Fruit fly (Drosophila melanogaster) whole organism, embryonic: Measurements from ENCODE around the gene Ocrl.

Experiments used
- CG10209 ChIP-seq: fragments of 200-800 bp; sonication (Bioruptor generic); optimal IDR thresholded peaks from 3 replicates; lab custom pipeline; 2017; ENCODE audit warnings: missing biosample characterization, mild to moderate bottlenecking, missing genetic modification characterization, missing genetic modification reagents
- CG10543 ChIP-seq: fragments of 200-800 bp; sonication (Bioruptor generic); optimal IDR thresholded peaks from 3 replicates; lab custom pipeline; 2017; ENCODE audit warnings: missing biosample characterization, mild to moderate bottlenecking, missing genetic modification characterization, moderate library complexity
- CG11504 ChIP-seq: fragments of 200-800 bp; sonication (Bioruptor generic); optimal IDR thresholded peaks from 3 replicates; lab custom pipeline; 2019; ENCODE audit warnings: missing biosample characterization, mild to moderate bottlenecking, missing genetic modification characterization, moderate library complexity
- CG12071 ChIP-seq: fragments of 200-800 bp; sonication (Bioruptor generic); optimal IDR thresholded peaks from 3 replicates; lab custom pipeline; 2018; ENCODE audit warnings: missing biosample characterization, mild to moderate bottlenecking, missing genetic modification characterization
- CG12219 ChIP-seq: fragments of 200-800 bp; sonication (Bioruptor generic); optimal IDR thresholded peaks from 3 replicates; lab custom pipeline; 2018; ENCODE audit warnings: missing biosample characterization, mild to moderate bottlenecking, missing genetic modification characterization
- CG12391 ChIP-seq: fragments of 200-800 bp; sonication (Bioruptor generic); optimal IDR thresholded peaks from 3 replicates; lab custom pipeline; 2018; ENCODE audit warnings: missing biosample characterization, mild to moderate bottlenecking, missing genetic modification characterization, moderate library complexity
- CG13424 ChIP-seq: fragments of 200-800 bp; sonication (Bioruptor generic); optimal IDR thresholded peaks from 2 replicates; lab custom pipeline; 2019; ENCODE audit warnings: missing biosample characterization, mild to moderate bottlenecking, missing genetic modification characterization, moderate library complexity
- CG14441 ChIP-seq: fragments of 200-800 bp; sonication (Bioruptor generic); IDR thresholded peaks from 2 replicates; pipeline ENCODE4 v1.3.6; 2022; ENCODE audit warnings: missing biosample characterization, missing genetic modification characterization
- CG15073 ChIP-seq: fragments of 200-800 bp; sonication (Bioruptor generic); optimal IDR thresholded peaks from 2 replicates; lab custom pipeline; 2016; ENCODE audit warnings: missing biosample characterization, missing genetic modification characterization
- CG15269 ChIP-seq: fragments of 200-800 bp; sonication (Bioruptor generic); optimal IDR thresholded peaks from 2 replicates; lab custom pipeline; 2018; ENCODE audit warnings: missing biosample characterization, mild to moderate bottlenecking, missing genetic modification characterization, moderate library complexity
- CG1602 ChIP-seq: fragments of 200-800 bp; sonication (Bioruptor generic); optimal IDR thresholded peaks from 3 replicates; lab custom pipeline; 2016; ENCODE audit warnings: missing biosample characterization, missing genetic modification characterization
- CG16813 ChIP-seq: fragments of 200-800 bp; sonication (Bioruptor generic); IDR thresholded peaks from 3 replicates; pipeline ENCODE4 v1.3.6; 2022; ENCODE audit warnings: missing biosample characterization, missing genetic modification characterization; ENCODE audit not compliant: partially characterized antibody
- CG16863 ChIP-seq: fragments of 200-800 bp; sonication (Bioruptor generic); optimal IDR thresholded peaks from 3 replicates; lab custom pipeline; 2016; ENCODE audit warnings: missing biosample characterization, missing genetic modification characterization
- CG17829 ChIP-seq: fragments of 200-800 bp; optimal IDR thresholded peaks from 2 replicates; lab custom pipeline; 2019; ENCODE audit warnings: missing biosample characterization, mild to moderate bottlenecking, missing genetic modification characterization, moderate library complexity
- CG2875 ChIP-seq: fragments of 200-800 bp; sonication (Bioruptor generic); optimal IDR thresholded peaks from 2 replicates; lab custom pipeline; 2017; ENCODE audit warnings: missing biosample characterization, mild to moderate bottlenecking, missing genetic modification characterization, missing genetic modification reagents
- CG3163 ChIP-seq: fragments of 200-800 bp; sonication (Bioruptor generic); optimal IDR thresholded peaks from 3 replicates; lab custom pipeline; 2016; ENCODE audit warnings: missing biosample characterization, missing genetic modification characterization
- CG34224 ChIP-seq: fragments of 200-800 bp; sonication (Bioruptor generic); IDR thresholded peaks from 3 replicates; pipeline ENCODE4 v1.3.6; 2022; ENCODE audit warnings: missing biosample characterization, missing genetic modification characterization; ENCODE audit not compliant: partially characterized antibody
- CG34422 ChIP-seq: fragments of 200-800 bp; sonication (Bioruptor generic); IDR thresholded peaks from 3 replicates; pipeline ENCODE4 v1.3.6; 2022; ENCODE audit warnings: missing biosample characterization, missing genetic modification characterization
- CG6654 ChIP-seq: fragments of 200-800 bp; sonication (Bioruptor generic); optimal IDR thresholded peaks from 2 replicates; lab custom pipeline; 2017; ENCODE audit warnings: missing biosample characterization, mild to moderate bottlenecking, missing genetic modification characterization
- CG6813 ChIP-seq: fragments of 200-800 bp; sonication (Bioruptor generic); optimal IDR thresholded peaks from 2 replicates; lab custom pipeline; 2017; ENCODE audit warnings: missing biosample characterization, missing genetic modification characterization, mild to moderate bottlenecking, moderate library complexity, missing genetic modification reagents
- CG7271 ChIP-seq: fragments of 200-800 bp; sonication (Bioruptor generic); optimal IDR thresholded peaks from 2 replicates; lab custom pipeline; 2018; ENCODE audit warnings: missing biosample characterization, mild to moderate bottlenecking, missing genetic modification characterization, moderate library complexity
- CG7556 ChIP-seq: fragments of 200-800 bp; sonication (Bioruptor generic); optimal IDR thresholded peaks from 2 replicates; lab custom pipeline; 2017; ENCODE audit warnings: missing biosample characterization, mild to moderate bottlenecking, missing genetic modification characterization
- CG7745 ChIP-seq: fragments of 200-800 bp; sonication (Bioruptor generic); optimal IDR thresholded peaks from 2 replicates; lab custom pipeline; 2018; ENCODE audit warnings: missing biosample characterization, mild to moderate bottlenecking, missing genetic modification characterization, moderate library complexity
- CkIIα-i1 ChIP-seq: fragments of 200-800 bp; sonication (Bioruptor generic); IDR thresholded peaks from 2 replicates; pipeline ENCODE4 v1.3.6; 2022; ENCODE audit warnings: missing biosample characterization, missing genetic modification characterization
- Dbx ChIP-seq: fragments of 200-800 bp; sonication (Bioruptor generic); IDR thresholded peaks from 3 replicates; pipeline ENCODE4 v1.3.6; 2022; ENCODE audit warnings: missing biosample characterization, missing genetic modification characterization
- Dll ChIP-seq: fragments of 200-800 bp; sonication (Bioruptor generic); IDR thresholded peaks from 4 replicates; pipeline ENCODE4 v1.3.6; 2022; ENCODE audit warnings: missing biosample characterization, missing genetic modification characterization; ENCODE audit not compliant: partially characterized antibody
- Doc3 ChIP-seq: fragments of 200-800 bp; sonication (Bioruptor generic); IDR thresholded peaks from 3 replicates; pipeline ENCODE4 v1.3.6; 2022; ENCODE audit warnings: missing biosample characterization, missing genetic modification characterization; ENCODE audit not compliant: partially characterized antibody
- E2f1 ChIP-seq: fragments of 200-800 bp; sonication (Bioruptor generic); IDR thresholded peaks from 2 replicates; pipeline ENCODE4 v1.3.6; 2022; ENCODE audit warnings: missing biosample characterization, missing genetic modification characterization
- Gsc ChIP-seq: fragments of 200-800 bp; sonication (Bioruptor generic); IDR thresholded peaks from 2 replicates; pipeline ENCODE4 v1.3.6; 2022; ENCODE audit warnings: missing biosample characterization, missing genetic modification characterization
- Mrtf ChIP-seq: fragments of 200-800 bp; sonication (Bioruptor generic); IDR thresholded peaks from 3 replicates; pipeline ENCODE4 v1.3.6; 2022; ENCODE audit warnings: missing biosample characterization, missing genetic modification characterization
- PHDP ChIP-seq: fragments of 200-800 bp; sonication (Bioruptor generic); optimal IDR thresholded peaks from 3 replicates; lab custom pipeline; 2018; ENCODE audit warnings: missing biosample characterization, mild to moderate bottlenecking, missing genetic modification characterization, moderate library complexity
- Rx ChIP-seq: fragments of 200-800 bp; sonication (Bioruptor generic); IDR thresholded peaks from 2 replicates; pipeline ENCODE4 v1.3.6; 2022; ENCODE audit warnings: missing biosample characterization, missing genetic modification characterization
- Scr ChIP-seq: fragments of 200-800 bp; sonication (Bioruptor generic); IDR thresholded peaks from 2 replicates; pipeline ENCODE4 v1.3.6; 2022; ENCODE audit warnings: missing biosample characterization, missing genetic modification characterization; ENCODE audit not compliant: partially characterized antibody
- Sox102F ChIP-seq: fragments of 200-800 bp; sonication (Bioruptor generic); optimal IDR thresholded peaks from 2 replicates; lab custom pipeline; 2018; ENCODE audit warnings: missing biosample characterization, mild to moderate bottlenecking, missing genetic modification characterization, moderate library complexity
- Trl ChIP-seq, 3 experiments: fragments of >200 bp in 2 of 3; fragments of 200-800 bp in 1 of 3; sonication (Bioruptor generic) in 1 of 3; optimal IDR thresholded peaks; 2 replicates in 1 of 3; 3 replicates in 2 of 3; lab custom pipeline; 2016 to 2017; ENCODE audit warnings: missing biosample characterization in 1 of 3, missing genetic modification characterization in 1 of 3
- ap ChIP-seq: fragments of 200-800 bp; sonication (Bioruptor generic); IDR thresholded peaks from 2 replicates; pipeline ENCODE4 v1.3.6; 2022; ENCODE audit warnings: missing biosample characterization, missing genetic modification characterization
- chm ChIP-seq: fragments of 200-800 bp; sonication (Bioruptor generic); IDR thresholded peaks from 2 replicates; pipeline ENCODE4 v1.3.6; 2022; ENCODE audit warnings: missing biosample characterization, missing genetic modification characterization
- ci ChIP-seq: fragments of 200-800 bp; sonication (Bioruptor generic); IDR thresholded peaks from 3 replicates; pipeline ENCODE4 v1.3.6; 2022; ENCODE audit warnings: missing biosample characterization, missing genetic modification characterization
- corto ChIP-seq: fragments of 200-800 bp; sonication (Bioruptor generic); optimal IDR thresholded peaks from 2 replicates; lab custom pipeline; 2016; ENCODE audit warnings: missing biosample characterization, mild to moderate bottlenecking, missing genetic modification characterization, moderate library complexity
- crc ChIP-seq: fragments of 200-800 bp; sonication (Bioruptor generic); optimal IDR thresholded peaks from 2 replicates; lab custom pipeline; 2016; ENCODE audit warnings: missing biosample characterization, missing genetic modification characterization
- dimm ChIP-seq: fragments of 200-800 bp; sonication (Bioruptor generic); IDR thresholded peaks from 2 replicates; pipeline ENCODE4 v1.3.6; 2022; ENCODE audit warnings: missing biosample characterization, missing genetic modification characterization
- ems ChIP-seq: fragments of 200-800 bp; sonication (Bioruptor generic); optimal IDR thresholded peaks from 3 replicates; lab custom pipeline; 2016; ENCODE audit warnings: missing biosample characterization, missing genetic modification characterization
- fu2 ChIP-seq: fragments of 200-800 bp; sonication (Bioruptor generic); optimal IDR thresholded peaks from 2 replicates; lab custom pipeline; 2016; ENCODE audit warnings: missing biosample characterization, missing genetic modification characterization
- gt ChIP-seq: fragments of 200-800 bp; sonication (Bioruptor generic); IDR thresholded peaks from 2 replicates; pipeline ENCODE4 v1.3.6; 2022; ENCODE audit warnings: missing biosample characterization, missing genetic modification characterization
- ham ChIP-seq: fragments of 200-800 bp; sonication (Bioruptor generic); IDR thresholded peaks from 2 replicates; pipeline ENCODE4 v1.3.6; 2022; ENCODE audit warnings: missing biosample characterization, missing genetic modification characterization
- otp ChIP-seq: fragments of 200-800 bp; sonication (Bioruptor generic); IDR thresholded peaks from 3 replicates; pipeline ENCODE4, ENCODE4 v1.3.6; 2022; ENCODE audit warnings: missing biosample characterization, missing genetic modification characterization
- sens-2 ChIP-seq: fragments of 200-800 bp; sonication (Bioruptor generic); IDR thresholded peaks from 2 replicates; pipeline ENCODE4 v1.3.6; 2022; ENCODE audit warnings: missing biosample characterization, missing genetic modification characterization
- tap ChIP-seq: fragments of 200-800 bp; optimal IDR thresholded peaks from 3 replicates; lab custom pipeline; 2019; ENCODE audit warnings: missing biosample characterization, mild to moderate bottlenecking, missing genetic modification characterization, moderate library complexity
- toy ChIP-seq: fragments of 200-800 bp; sonication (Bioruptor generic); IDR thresholded peaks from 2 replicates; pipeline ENCODE4 v1.3.6; 2022; ENCODE audit warnings: missing biosample characterization, missing genetic modification characterization
- usp ChIP-seq: fragments of >200 bp; optimal IDR thresholded peaks from 2 replicates; lab custom pipeline; 2017; ENCODE audit warnings: missing biosample characterization, missing genetic modification characterization

Gene Ocrl

DNA sequence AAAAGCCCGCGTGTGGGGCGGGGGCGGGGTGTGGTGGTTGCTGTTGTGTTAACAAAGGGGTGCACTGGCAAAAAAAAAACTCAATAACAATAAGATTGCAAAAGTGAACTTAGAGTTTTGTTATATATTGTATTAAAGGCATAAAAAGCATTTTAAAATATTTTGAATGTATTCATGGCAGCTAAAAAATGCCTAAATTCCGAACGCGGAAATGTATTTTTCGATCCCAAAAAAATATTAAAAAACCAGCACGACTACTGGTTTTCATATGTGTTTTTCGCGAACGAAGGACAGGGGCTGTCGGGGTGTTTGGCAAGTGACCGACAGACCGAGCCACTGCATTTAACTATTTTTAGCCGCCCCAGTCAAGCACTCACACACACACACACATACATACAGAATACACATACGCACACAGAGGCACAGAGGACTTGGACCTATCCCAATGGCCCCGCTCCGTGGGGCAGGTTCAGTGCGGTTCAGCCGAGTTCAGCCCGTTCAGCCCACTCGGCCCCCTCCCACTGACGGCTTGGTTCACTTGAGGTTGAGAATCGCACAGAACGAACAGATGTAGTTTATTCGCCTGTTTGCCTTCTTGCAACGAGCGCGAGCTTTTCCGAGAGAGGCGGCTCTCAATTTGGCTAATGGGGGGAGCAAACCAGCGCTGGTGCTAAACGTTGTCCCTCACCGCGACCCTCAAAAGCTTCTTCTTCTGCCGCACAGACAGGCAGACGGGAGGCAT is 44.2 kb downstream of the Ocrl start (continued):
- TF ChIP-seq Dbx (GFP tag; lab: Robert Waterston, UW) (no peak), Doc3 (no peak), CG17829 (tag; lab: Kevin White, UChicago) (no peak), toy (GFP tag; lab: Robert Waterston, UW) (no peak), otp (GFP tag; lab: Robert Waterston, UW) (no peak), usp (GFP tag; lab: Kevin White, UChicago) (no peak), CG16863 (GFP tag; lab: Kevin White, UChicago) (no peak), PHDP (tag; lab: Kevin White, UChicago) (peak; percentile 1), corto (no peak), Sox102F (GFP tag; lab: Kevin White, UChicago) (peak; percentile 31), ci (GFP tag; lab: Robert Waterston, UW) (no peak), sens-2 (GFP tag; lab: Robert Waterston, UW) (no peak), CG34422 (GFP tag; lab: Robert Waterston, UW) (no peak), ham (no peak), CG12219 (GFP tag; lab: Kevin White, UChicago) (no peak), Mrtf (no peak), ems (GFP tag; lab: Kevin White, UChicago) (no peak), dimm (no peak), tap (tag; lab: Kevin White, UChicago) (no peak), ap (GFP tag; lab: Robert Waterston, UW) (no peak), CG14441 (GFP tag; lab: Robert Waterston, UW) (no peak), CG2875 (GFP tag; lab: Kevin White, UChicago) (no peak), Rx (GFP tag; lab: Robert Waterston, UW) (no peak), CG10209 (no peak), CkIIα-i1 (no peak), CG10543 (GFP tag; lab: Kevin White, UChicago) (no peak), CG7556 (peak; percentile 5), CG12071 (GFP tag; lab: Kevin White, UChicago) (no peak), CG15073 (GFP tag; lab: Kevin White, UChicago) (no peak), E2f1 (GFP tag; lab: Robert Waterston, UW) (no peak), crc (GFP tag; lab: Kevin White, UChicago) (no peak), Gsc (no peak), chm (GFP tag; lab: Robert Waterston, UW) (no peak), CG3163 (GFP tag; lab: Kevin White, UChicago) (no peak), gt (no peak), CG7271 (tag; lab: Kevin White, UChicago) (no peak), CG12391 (no peak), Scr (GFP tag; lab: Robert Waterston, UW) (no peak), CG34224 (GFP tag; lab: Robert Waterston, UW) (no peak), CG16813 (GFP tag; lab: Robert Waterston, UW) (no peak), CG7745 (tag; lab: Kevin White, UChicago) (no peak), fu2 (GFP tag; lab: Kevin White, UChicago) (no peak), CG15269 (tag; lab: Kevin White, UChicago) (no peak), Trl (optimal IDR thresholded peaks at IDR 0.05; lab: Kevin White, UChicago) (peak; percentile 10 to 12), Trl (GFP tag; optimal IDR thresholded peaks at IDR 0.05; lab: Kevin White, UChicago) (no peak), CG13424 (tag; lab: Kevin White, UChicago) (no peak), CG1602 (GFP tag; lab: Kevin White, UChicago) (no peak), CG11504 (tag; lab: Kevin White, UChicago) (peak; percentile 26), Dll (no peak), CG6654 (peak; percentile 6), CG6813 (no peak)
